Worm (Caenorhabditis elegans): ENCODE results near the gene anoh-1.
"Not testable (repeated sequence)": the region's sequence is repeated elsewhere in the genome, so short reads cannot be mapped to it uniquely, and the experiment has no call there.

Gene anoh-1

ce11 chrIII:13245281-13245680 is 1.1 kb upstream of the anoh-1 start, which contains the start of gene Y43F4A.4:
Gene Y43F4A.4, plus strand, starts transcription at chrIII:13245581.
- not testable (repeated sequence) for TF ChIP-seq elt-2, nhr-25, ZK546.5 (tag; optimal IDR thresholded peaks at IDR 0.05)

DNA sequence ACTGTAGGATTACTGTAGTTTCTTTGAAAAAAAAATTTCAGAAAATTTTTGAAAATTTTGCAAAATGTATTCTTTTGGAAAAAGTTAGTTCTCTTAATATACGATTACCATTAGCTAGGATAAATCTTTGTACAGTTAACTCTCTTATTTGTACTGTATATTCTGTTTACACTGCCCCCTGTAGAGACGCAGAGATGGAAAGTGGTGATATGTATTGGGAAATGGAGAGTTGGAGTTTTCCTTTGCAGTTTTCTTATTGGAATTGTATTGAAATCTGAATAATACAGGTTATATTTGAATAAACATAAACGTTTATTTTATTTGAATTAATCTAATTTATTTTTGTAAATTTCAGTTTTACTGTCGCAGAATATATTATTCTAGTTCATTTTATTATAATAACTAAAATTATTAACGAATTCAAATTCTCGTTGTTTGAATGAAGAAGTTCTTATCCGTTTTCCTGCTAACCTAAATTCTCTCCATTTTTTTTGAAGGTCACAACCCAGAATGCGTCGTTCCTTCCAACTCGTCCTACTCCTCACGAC is 7.9 kb downstream of the anoh-1 start, which contains the start of gene F56A8.9:
F56A8.9 (plus strand) TSS at position 498 of the 548 bp plus-strand sequence.
- TF ChIP-seq fkh-10 (GFP tag; optimal IDR thresholded peaks at IDR 0.05) (no peak), elt-2 (tag; optimal IDR thresholded peaks at IDR 0.05) (no peak), egl-27 (tag; optimal IDR thresholded peaks at IDR 0.05) (no peak), nhr-67 (tag; optimal IDR thresholded peaks at IDR 0.05) (no peak), nhr-237 (tag; optimal IDR thresholded peaks at IDR 0.05) (no peak), elt-3 (tag; optimal IDR thresholded peaks at IDR 0.05) (no peak), pha-4 (tag; optimal IDR thresholded peaks at IDR 0.05) (no peak), mdl-1 (tag; optimal IDR thresholded peaks at IDR 0.05) (no peak), unc-39 (tag; optimal IDR thresholded peaks at IDR 0.05) (no peak), nhr-23 (tag; optimal IDR thresholded peaks at IDR 0.05) (no peak), sea-2 (GFP tag; optimal IDR thresholded peaks at IDR 0.05) (no peak), tbx-2 (tag; optimal IDR thresholded peaks at IDR 0.05) (no peak), eor-1 (tag; optimal IDR thresholded peaks at IDR 0.05) (no peak)

ce11 chrIII:13256438-13256928 is 10.1 kb downstream of the anoh-1 start, which contains the start of gene F56A8.3:
Gene F56A8.3, plus strand, starts transcription at chrIII:13256878.
- TF ChIP-seq ceh-82 (tag; optimal IDR thresholded peaks at IDR 0.05) (no peak), egl-5 (tag; optimal IDR thresholded peaks at IDR 0.05) (peak; percentile 43), jun-1 (tag; optimal IDR thresholded peaks at IDR 0.05) (peak; percentile 16), lin-15B (tag; optimal IDR thresholded peaks at IDR 0.05) (peak; percentile 68), nhr-43 (tag; optimal IDR thresholded peaks at IDR 0.05; ENCODE audit: poor library complexity, severe bottlenecking) (no peak), hmg-11 (tag; optimal IDR thresholded peaks at IDR 0.05) (peak; percentile 54), skn-1 (tag; optimal IDR thresholded peaks at IDR 0.05) (no peak), unc-39 (tag; optimal IDR thresholded peaks at IDR 0.05) (no peak), nhr-12 (tag; optimal IDR thresholded peaks at IDR 0.05) (no peak), ceh-16 (tag; optimal IDR thresholded peaks at IDR 0.05) (no peak), ceh-28 (tag; optimal IDR thresholded peaks at IDR 0.05) (peak; percentile 41), pha-4 (tag; optimal IDR thresholded peaks at IDR 0.05) (peak; percentile 91), egl-27 (tag; optimal IDR thresholded peaks at IDR 0.05) (no peak), nhr-237 (tag; optimal IDR thresholded peaks at IDR 0.05) (no peak), R02D3.7 (tag; optimal IDR thresholded peaks at IDR 0.05) (peak; percentile 97), tbx-2 (tag; optimal IDR thresholded peaks at IDR 0.05) (no peak), lin-39 (tag; optimal IDR thresholded peaks at IDR 0.05) (peak; percentile 22), fkh-10 (GFP tag; optimal IDR thresholded peaks at IDR 0.05) (no peak), elt-2 (tag; optimal IDR thresholded peaks at IDR 0.05) (peak; percentile 32), elt-1 (tag; optimal IDR thresholded peaks at IDR 0.05) (no peak), nhr-77 (tag; optimal IDR thresholded peaks at IDR 0.05) (no peak), nfya-1 (tag; optimal IDR thresholded peaks at IDR 0.05; ENCODE audit: insufficient read depth) (peak; percentile 82), nhr-23 (tag; optimal IDR thresholded peaks at IDR 0.05) (peak; percentile 86), lsy-12 (tag; optimal IDR thresholded peaks at IDR 0.05) (peak; percentile 41), sea-2 (GFP tag; optimal IDR thresholded peaks at IDR 0.05) (no peak), aly-2 (tag; optimal IDR thresholded peaks at IDR 0.05) (no peak), mml-1 (tag; optimal IDR thresholded peaks at IDR 0.05) (no peak), ama-1 (optimal IDR thresholded peaks at IDR 0.05) (peak; percentile 31), nhr-67 (tag; optimal IDR thresholded peaks at IDR 0.05) (no peak), daf-12 (tag; optimal IDR thresholded peaks at IDR 0.05) (no peak), snpc-4 (tag; optimal IDR thresholded peaks at IDR 0.05) (peak; percentile 37), ztf-4 (tag; optimal IDR thresholded peaks at IDR 0.05) (no peak), pqm-1 (tag; optimal IDR thresholded peaks at IDR 0.05) (peak; percentile 10), nhr-11 (tag; optimal IDR thresholded peaks at IDR 0.05) (no peak), nhr-25 (tag; optimal IDR thresholded peaks at IDR 0.05) (peak; percentile 59), unc-62 (GFP tag; optimal IDR thresholded peaks at IDR 0.05) (no peak), ceh-9 (tag; optimal IDR thresholded peaks at IDR 0.05) (no peak)

All from whole organism, L3 larva.